Fruit fly (Drosophila melanogaster) whole organism, embryonic: ENCODE data around the gene CG4267.

Experiments
- Antp ChIP-seq: fragments of 200-800 bp; sonication (Bioruptor generic); optimal IDR thresholded peaks from 3 replicates; lab custom pipeline; 2016; ENCODE audit warnings: missing biosample characterization, missing genetic modification characterization
- Asciz ChIP-seq: fragments of 200-800 bp; sonication (Bioruptor generic); optimal IDR thresholded peaks from 2 replicates; lab custom pipeline; 2017; ENCODE audit warnings: missing biosample characterization, mild to moderate bottlenecking, missing genetic modification characterization, missing genetic modification reagents
- Awh ChIP-seq: fragments of 200-800 bp; sonication (Bioruptor generic); IDR thresholded peaks from 2 replicates; pipeline ENCODE4, ENCODE4 v1.3.6; 2022; ENCODE audit warnings: missing biosample characterization, missing genetic modification characterization
- BEAF-32 ChIP-seq: fragments of 200-800 bp; sonication (Bioruptor generic); optimal IDR thresholded peaks from 3 replicates; lab custom pipeline; 2017; ENCODE audit warnings: missing biosample characterization, missing genetic modification characterization, mild to moderate bottlenecking, moderate library complexity, missing genetic modification reagents
- CG10565 ChIP-seq: fragments of 200-800 bp; sonication (Bioruptor generic); optimal IDR thresholded peaks from 3 replicates; lab custom pipeline; 2016; ENCODE audit warnings: missing biosample characterization, mild to moderate bottlenecking, missing genetic modification characterization
- CG10979 ChIP-seq: fragments of 200-800 bp; sonication (Bioruptor generic); optimal IDR thresholded peaks from 2 replicates; lab custom pipeline; 2018; ENCODE audit warnings: missing biosample characterization, mild to moderate bottlenecking, missing genetic modification characterization, moderate library complexity
- CG11695 ChIP-seq: fragments of 200-800 bp; sonication (Bioruptor generic); IDR thresholded peaks from 3 replicates; pipeline ENCODE4 v1.3.6; 2022; ENCODE audit warnings: missing biosample characterization, missing genetic modification characterization
- CG11696 ChIP-seq: fragments of 200-800 bp; sonication (Bioruptor generic); IDR thresholded peaks from 2 replicates; pipeline ENCODE4 v1.3.6; 2022; ENCODE audit warnings: missing biosample characterization, missing genetic modification characterization
- CG12236 ChIP-seq: fragments of 200-800 bp; sonication (Bioruptor generic); optimal IDR thresholded peaks from 2 replicates; lab custom pipeline; 2016; ENCODE audit warnings: missing biosample characterization, missing genetic modification characterization
- CG1233 ChIP-seq: fragments of 200-800 bp; sonication (Bioruptor generic); optimal IDR thresholded peaks from 4 replicates; lab custom pipeline; 2018; ENCODE audit warnings: missing biosample characterization, mild to moderate bottlenecking, missing genetic modification characterization
- CG12942 ChIP-seq: fragments of 200-800 bp; sonication (Bioruptor generic); optimal IDR thresholded peaks from 3 replicates; lab custom pipeline; 2016; ENCODE audit warnings: missing biosample characterization, missing genetic modification characterization
- CG13287 ChIP-seq: fragments of 200-800 bp; sonication (Bioruptor generic); IDR thresholded peaks from 2 replicates; pipeline ENCODE4 v1.3.6; 2022; ENCODE audit warnings: missing biosample characterization, missing genetic modification characterization; ENCODE audit not compliant: partially characterized antibody
- CG14014 ChIP-seq: fragments of 200-800 bp; sonication (Bioruptor generic); IDR thresholded peaks from 2 replicates; pipeline ENCODE4 v1.3.6; 2022; ENCODE audit warnings: missing biosample characterization, missing genetic modification characterization
- CG14860 ChIP-seq: fragments of 200-800 bp; sonication (Bioruptor generic); IDR thresholded peaks from 3 replicates; pipeline ENCODE4 v1.3.6; 2022; ENCODE audit warnings: missing biosample characterization, missing genetic modification characterization; ENCODE audit not compliant: partially characterized antibody
- CG15011 ChIP-seq: fragments of 200-800 bp; sonication (Bioruptor generic); optimal IDR thresholded peaks from 3 replicates; lab custom pipeline; 2018; ENCODE audit warnings: missing biosample characterization, mild to moderate bottlenecking, missing genetic modification characterization
- CG17829 ChIP-seq: fragments of 200-800 bp; optimal IDR thresholded peaks from 2 replicates; lab custom pipeline; 2019; ENCODE audit warnings: missing biosample characterization, mild to moderate bottlenecking, missing genetic modification characterization, moderate library complexity
- CG5180 ChIP-seq: fragments of 200-800 bp; sonication (Bioruptor generic); optimal IDR thresholded peaks from 3 replicates; lab custom pipeline; 2017; ENCODE audit warnings: missing biosample characterization, missing genetic modification characterization, mild to moderate bottlenecking, moderate library complexity, missing genetic modification reagents
- CG7271 ChIP-seq: fragments of 200-800 bp; sonication (Bioruptor generic); optimal IDR thresholded peaks from 2 replicates; lab custom pipeline; 2018; ENCODE audit warnings: missing biosample characterization, mild to moderate bottlenecking, missing genetic modification characterization, moderate library complexity
- CG7556 ChIP-seq: fragments of 200-800 bp; sonication (Bioruptor generic); optimal IDR thresholded peaks from 2 replicates; lab custom pipeline; 2017; ENCODE audit warnings: missing biosample characterization, mild to moderate bottlenecking, missing genetic modification characterization
- CG8388 ChIP-seq: fragments of 200-800 bp; sonication (Bioruptor generic); optimal IDR thresholded peaks from 2 replicates; lab custom pipeline; 2019; ENCODE audit warnings: missing biosample characterization, mild to moderate bottlenecking, missing genetic modification characterization, moderate library complexity
- CG8924 ChIP-seq: fragments of 200-800 bp; optimal IDR thresholded peaks from 3 replicates; lab custom pipeline; 2019; ENCODE audit warnings: missing biosample characterization, mild to moderate bottlenecking, missing genetic modification characterization, moderate library complexity
- CG9876 ChIP-seq: fragments of 200-800 bp; sonication (Bioruptor generic); optimal IDR thresholded peaks from 2 replicates; lab custom pipeline; 2016; ENCODE audit warnings: missing biosample characterization, missing genetic modification characterization
- CkIIα-i1 ChIP-seq: fragments of 200-800 bp; sonication (Bioruptor generic); IDR thresholded peaks from 2 replicates; pipeline ENCODE4 v1.3.6; 2022; ENCODE audit warnings: missing biosample characterization, missing genetic modification characterization
- D19B ChIP-seq: fragments of 200-800 bp; sonication (Bioruptor generic); optimal IDR thresholded peaks from 2 replicates; lab custom pipeline; 2017; ENCODE audit warnings: missing biosample characterization, mild to moderate bottlenecking, missing genetic modification characterization
- Dip2 ChIP-seq: fragments of 200-800 bp; sonication (Bioruptor generic); IDR thresholded peaks from 2 replicates; pipeline ENCODE4 v1.3.6; 2022; ENCODE audit warnings: missing biosample characterization, missing genetic modification characterization
- Elba2 ChIP-seq: fragments of 200-800 bp; sonication (Bioruptor generic); optimal IDR thresholded peaks from 3 replicates; lab custom pipeline; 2016; ENCODE audit warnings: missing biosample characterization, missing genetic modification characterization
- Ets97D ChIP-seq: fragments of 200-800 bp; sonication (Bioruptor generic); optimal IDR thresholded peaks from 3 replicates; lab custom pipeline; 2016; ENCODE audit warnings: missing biosample characterization, missing genetic modification characterization
- Fer1 ChIP-seq: fragments of 200-800 bp; sonication (Bioruptor generic); optimal IDR thresholded peaks from 2 replicates; lab custom pipeline; 2017; ENCODE audit warnings: missing biosample characterization, mild to moderate bottlenecking, missing genetic modification characterization
- Gsc ChIP-seq: fragments of 200-800 bp; sonication (Bioruptor generic); IDR thresholded peaks from 2 replicates; pipeline ENCODE4 v1.3.6; 2022; ENCODE audit warnings: missing biosample characterization, missing genetic modification characterization
- NC2β ChIP-seq: fragments of 200-800 bp; sonication (Bioruptor generic); optimal IDR thresholded peaks from 2 replicates; lab custom pipeline; 2016; ENCODE audit warnings: missing biosample characterization, missing genetic modification characterization
- Rfx ChIP-seq: fragments of 200-800 bp; sonication (Bioruptor generic); IDR thresholded peaks from 2 replicates; pipeline ENCODE4 v1.3.6; 2022; ENCODE audit warnings: missing biosample characterization, missing genetic modification characterization
- Rx ChIP-seq: fragments of 200-800 bp; sonication (Bioruptor generic); IDR thresholded peaks from 2 replicates; pipeline ENCODE4 v1.3.6; 2022; ENCODE audit warnings: missing biosample characterization, missing genetic modification characterization
- Six4 ChIP-seq: fragments of 200-800 bp; sonication (Bioruptor generic); optimal IDR thresholded peaks from 2 replicates; lab custom pipeline; 2016; ENCODE audit warnings: missing biosample characterization, missing genetic modification characterization
- TFAM ChIP-seq: fragments of 200-800 bp; sonication (Bioruptor generic); optimal IDR thresholded peaks from 2 replicates; lab custom pipeline; 2017; ENCODE audit warnings: missing biosample characterization, missing genetic modification characterization, inconsistent platforms
- caup ChIP-seq: fragments of 200-800 bp; sonication (Bioruptor generic); optimal IDR thresholded peaks from 3 replicates; lab custom pipeline; 2017; ENCODE audit warnings: missing biosample characterization, mild to moderate bottlenecking, missing genetic modification characterization, moderate library complexity; ENCODE audit not compliant: severe bottlenecking
- chif ChIP-seq, 2 experiments: fragments of 200-800 bp; sonication (Bioruptor generic); optimal IDR thresholded peaks; 3 replicates each; lab custom pipeline; 2016; ENCODE audit warnings: missing biosample characterization in 2 of 2, missing genetic modification characterization in 2 of 2
- dimm ChIP-seq: fragments of 200-800 bp; sonication (Bioruptor generic); IDR thresholded peaks from 2 replicates; pipeline ENCODE4 v1.3.6; 2022; ENCODE audit warnings: missing biosample characterization, missing genetic modification characterization
- dpn ChIP-seq, 2 experiments: fragments of 200-800 bp; sonication (Bioruptor generic); optimal IDR thresholded peaks; 3 replicates each; lab custom pipeline; 2016; ENCODE audit warnings: missing biosample characterization in 2 of 2, missing genetic modification characterization in 2 of 2
- en ChIP-seq: fragments of 200-800 bp; sonication (Bioruptor generic); optimal IDR thresholded peaks from 2 replicates; lab custom pipeline; 2016; ENCODE audit warnings: missing biosample characterization, missing genetic modification characterization
- fru ChIP-seq: fragments of >200 bp; optimal IDR thresholded peaks from 2 replicates; lab custom pipeline; 2017
- kay ChIP-seq: fragments of 200-800 bp; sonication (Bioruptor generic); optimal IDR thresholded peaks from 2 replicates; lab custom pipeline; 2016; ENCODE audit warnings: missing biosample characterization, missing genetic modification characterization
- ken ChIP-seq: fragments of 200-800 bp; sonication (Bioruptor generic); IDR thresholded peaks from 3 replicates; pipeline ENCODE4 v1.3.6; 2022; ENCODE audit warnings: missing biosample characterization, missing genetic modification characterization
- lilli ChIP-seq: fragments of 200-800 bp; sonication (Bioruptor generic); optimal IDR thresholded peaks from 3 replicates; lab custom pipeline; 2016; ENCODE audit warnings: missing biosample characterization, missing genetic modification characterization
- pzg ChIP-seq: fragments of 200-800 bp; sonication (Bioruptor generic); optimal IDR thresholded peaks from 3 replicates; lab custom pipeline; 2018; ENCODE audit warnings: missing biosample characterization, mild to moderate bottlenecking, missing genetic modification characterization, moderate library complexity
- run ChIP-seq: fragments of 200-800 bp; sonication (Bioruptor generic); optimal IDR thresholded peaks from 3 replicates; lab custom pipeline; 2018; ENCODE audit warnings: missing biosample characterization, mild to moderate bottlenecking, missing genetic modification characterization
- slp2 ChIP-seq: fragments of 200-800 bp; sonication (Bioruptor generic); optimal IDR thresholded peaks from 2 replicates; lab custom pipeline; 2016; ENCODE audit warnings: missing biosample characterization, missing genetic modification characterization
- ssp ChIP-seq: fragments of 200-800 bp; sonication (Bioruptor generic); IDR thresholded peaks from 2 replicates; pipeline ENCODE4 v1.3.6; 2022; ENCODE audit warnings: missing biosample characterization, missing genetic modification characterization
- tin ChIP-seq: fragments of 200-800 bp; sonication (Bioruptor generic); optimal IDR thresholded peaks from 3 replicates; lab custom pipeline; 2016; ENCODE audit warnings: missing biosample characterization, missing genetic modification characterization
- tll ChIP-seq, 2 experiments: fragments of 200-800 bp in 1 of 2; fragments of >200 bp in 1 of 2; sonication (Bioruptor generic) in 1 of 2; optimal IDR thresholded peaks; 2 replicates each; lab custom pipeline; 2017 to 2019; ENCODE audit warnings: missing biosample characterization in 2 of 2, missing genetic modification characterization in 2 of 2, mild to moderate bottlenecking in 1 of 2, moderate library complexity in 1 of 2
- z ChIP-seq: fragments of 200-800 bp; sonication (Bioruptor generic); IDR thresholded peaks from 3 replicates; pipeline ENCODE4 v1.3.6; 2022; ENCODE audit warnings: missing biosample characterization, missing genetic modification characterization

CG4267 gene

dm6 chr2L:2221649-2222150, 20.5 kb upstream of the CG4267 start (continued):
- TF ChIP-seq kay (GFP tag; lab: Kevin White, UChicago) (peak; percentile 96), CkIIα-i1 (GFP tag; lab: Robert Waterston, UW) (peak; percentile 90), Rx (GFP tag; lab: Robert Waterston, UW) (peak; percentile 96), CG14860 (GFP tag; lab: Robert Waterston, UW) (no peak), CG1233 (GFP tag; lab: Kevin White, UChicago) (peak; percentile 95), slp2 (GFP tag; lab: Kevin White, UChicago) (peak; percentile 90), z (GFP tag; lab: Robert Waterston, UW) (peak; percentile 81), en (GFP tag; lab: Kevin White, UChicago) (peak; percentile 90), CG11695 (GFP tag; lab: Robert Waterston, UW) (peak; percentile 98), Six4 (GFP tag; lab: Kevin White, UChicago) (peak; percentile 92), CG17829 (tag; lab: Kevin White, UChicago) (peak; percentile 95), Elba2 (GFP tag; lab: Kevin White, UChicago) (peak; percentile 81), Asciz (peak; percentile 89), CG7556 (peak; percentile 97), run (tag; lab: Kevin White, UChicago) (peak; percentile 91), CG12942 (GFP tag; lab: Kevin White, UChicago) (peak; percentile 95), D19B (GFP tag; lab: Kevin White, UChicago) (peak; percentile 86), CG10565 (GFP tag; lab: Kevin White, UChicago) (peak; percentile 81), CG10979 (tag; lab: Kevin White, UChicago) (peak; percentile 92), CG14014 (GFP tag; lab: Robert Waterston, UW) (peak; percentile 99), Awh (peak; percentile 97), TFAM (GFP tag; lab: Kevin White, UChicago) (peak; percentile 78), caup (GFP tag; lab: Kevin White, UChicago) (peak; percentile 96), CG12236 (GFP tag; lab: Kevin White, UChicago) (peak; percentile 95), CG9876 (GFP tag; lab: Kevin White, UChicago) (peak; percentile 93), CG13287 (GFP tag; lab: Robert Waterston, UW) (peak; percentile 31; the same call in 1 of the 2 replicates), Dip2 (peak; percentile 67; the same call in 1 of the 2 replicates), CG11696 (GFP tag; lab: Robert Waterston, UW) (peak; percentile 94), Gsc (peak; percentile 81; the same call in 1 of the 2 replicates), CG7271 (tag; lab: Kevin White, UChicago) (peak; percentile 69), pzg (peak; percentile 26), lilli (GFP tag; lab: Kevin White, UChicago) (peak; percentile 96), Antp (GFP tag; lab: Kevin White, UChicago) (peak; percentile 85), Ets97D (GFP tag; lab: Kevin White, UChicago) (peak; percentile 85), CG15011 (GFP tag; lab: Kevin White, UChicago) (peak; percentile 91), ken (GFP tag; lab: Robert Waterston, UW) (peak; percentile 96), CG8924 (peak; percentile 98), ssp (peak; percentile 93), dpn (GFP tag; optimal IDR thresholded peaks at IDR 0.05; lab: Kevin White, UChicago) (peak; percentile 95 to 97), Rfx (GFP tag; lab: Robert Waterston, UW) (peak; percentile 99), Fer1 (peak; percentile 96), tll (GFP tag; optimal IDR thresholded peaks at IDR 0.05; lab: Kevin White, UChicago) (peak in 1 of 2 experiments; percentile 65), BEAF-32 (peak; percentile 17), fru (lab: Kevin White, UChicago) (no peak), NC2β (GFP tag; lab: Kevin White, UChicago) (peak; percentile 96), CG5180 (peak; percentile 86), dimm (GFP tag; lab: Robert Waterston, UW) (peak; percentile 94), CG8388 (GFP tag; lab: Kevin White, UChicago) (peak; percentile 92), tin (GFP tag; lab: Kevin White, UChicago) (peak; percentile 93), chif (GFP tag; optimal IDR thresholded peaks at IDR 0.05; lab: Kevin White, UChicago) (peak; percentile 95)
